Worm (Caenorhabditis elegans) whole organism, early embryonic: ENCODE data around the gene K08D12.3.

Experiments
- B0310.2 ChIP-seq: sonication (generic microtip); optimal IDR thresholded peaks from 2 replicates; lab custom pipeline; 2016; ENCODE audit warnings: mild to moderate bottlenecking, missing genetic modification characterization, missing compliant biosample characterization
- F13C5.2 ChIP-seq: sonication (generic microtip); optimal IDR thresholded peaks from 2 replicates; lab custom pipeline; 2017; ENCODE audit warnings: mild to moderate bottlenecking, missing genetic modification characterization, inconsistent platforms, missing compliant biosample characterization
- aly-1 ChIP-seq: sonication (generic microtip); optimal IDR thresholded peaks from 2 replicates; lab custom pipeline; 2016; ENCODE audit warnings: missing genetic modification characterization, missing compliant biosample characterization
- ama-1 ChIP-seq: fragments of 150-350 bp; optimal IDR thresholded peaks from 2 replicates; lab custom pipeline; 2014
- ceh-13 ChIP-seq: fragments of 200-800 bp; sonication (Bioruptor generic); optimal IDR thresholded peaks from 2 replicates; lab custom pipeline; 2018; ENCODE audit warnings: mild to moderate bottlenecking, missing genetic modification characterization, missing compliant biosample characterization
- ceh-36 ChIP-seq: sonication (generic microtip); optimal IDR thresholded peaks from 2 replicates; lab custom pipeline; 2016; ENCODE audit warnings: missing genetic modification characterization, inconsistent platforms, missing compliant biosample characterization
- ets-7 ChIP-seq: sonication (generic microtip); optimal IDR thresholded peaks from 2 replicates; lab custom pipeline; 2016; ENCODE audit warnings: missing genotype, missing genetic modification characterization, missing compliant biosample characterization
- flt-1 ChIP-seq: fragments of 200-800 bp; sonication (Bioruptor generic); IDR thresholded peaks from 2 replicates; pipeline ENCODE4 v1.3.6; 2022; ENCODE audit warnings: missing genetic modification characterization, missing compliant biosample characterization
- hmbx-1 ChIP-seq: sonication (generic microtip); optimal IDR thresholded peaks from 2 replicates; lab custom pipeline; 2016; ENCODE audit warnings: mild to moderate bottlenecking, missing genetic modification characterization, missing compliant biosample characterization
- hmg-4 ChIP-seq: fragments of 200-800 bp; sonication (Bioruptor generic); optimal IDR thresholded peaks from 2 replicates; lab custom pipeline; 2018; ENCODE audit warnings: mild to moderate bottlenecking, missing genetic modification characterization, missing compliant biosample characterization
- hnd-1 ChIP-seq: sonication (generic microtip); optimal IDR thresholded peaks from 2 replicates; lab custom pipeline; 2016; ENCODE audit warnings: missing genetic modification characterization, missing compliant biosample characterization
- pes-1 ChIP-seq: fragments of 200-800 bp; sonication (Bioruptor generic); IDR thresholded peaks from 2 replicates; pipeline ENCODE4 v1.3.6; 2022; ENCODE audit warnings: missing genetic modification reagents, missing genetic modification characterization, missing compliant biosample characterization
- scrt-1 ChIP-seq: fragments of 200-800 bp; sonication (Bioruptor generic); IDR thresholded peaks from 2 replicates; pipeline ENCODE4 v1.3.6; 2022; ENCODE audit warnings: missing genetic modification characterization, missing compliant biosample characterization
- sea-1 ChIP-seq: fragments of 200-800 bp; sonication (Bioruptor generic); conservative IDR thresholded peaks from 2 replicates; pipeline ENCODE4 v1.3.6; 2022; ENCODE audit warnings: missing genetic modification characterization, missing compliant biosample characterization
- tbx-11 ChIP-seq: fragments of 200-800 bp; sonication (Bioruptor generic); IDR thresholded peaks from 2 replicates; pipeline ENCODE4 v1.3.6; 2022; ENCODE audit warnings: missing genetic modification characterization, missing compliant biosample characterization
- tbx-37 ChIP-seq: fragments of 200-800 bp; sonication (Bioruptor generic); conservative IDR thresholded peaks from 2 replicates; pipeline ENCODE4 v1.3.6; 2022; ENCODE audit warnings: missing genetic modification reagents, missing genetic modification characterization, missing compliant biosample characterization
- tra-4 ChIP-seq: sonication (generic microtip); optimal IDR thresholded peaks from 2 replicates; lab custom pipeline; 2017; ENCODE audit warnings: missing genetic modification characterization, missing compliant biosample characterization

K08D12.3 gene

DNA sequence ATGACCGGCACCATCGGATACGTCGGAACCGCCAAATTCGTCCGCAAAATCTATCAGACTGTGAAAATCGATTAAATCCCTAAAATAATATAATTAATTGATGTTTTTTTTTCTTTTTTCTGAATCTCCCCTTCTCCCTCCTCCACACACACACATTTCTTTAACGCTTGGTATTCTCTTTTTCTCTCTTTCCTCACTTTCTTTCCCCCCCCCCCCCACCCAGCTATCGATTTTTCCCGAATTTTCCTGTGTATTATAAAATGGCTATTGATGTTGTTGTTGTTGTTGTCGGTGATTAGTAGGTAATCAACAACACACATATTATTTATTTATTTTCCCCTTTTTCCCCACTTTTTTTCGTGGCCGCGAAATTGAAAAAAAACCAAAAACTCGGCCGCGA, 41.2 kb downstream of the K08D12.3 start:
- TF ChIP-seq F13C5.2 (tag; lab: Kevin White, UChicago): no peak

DNA sequence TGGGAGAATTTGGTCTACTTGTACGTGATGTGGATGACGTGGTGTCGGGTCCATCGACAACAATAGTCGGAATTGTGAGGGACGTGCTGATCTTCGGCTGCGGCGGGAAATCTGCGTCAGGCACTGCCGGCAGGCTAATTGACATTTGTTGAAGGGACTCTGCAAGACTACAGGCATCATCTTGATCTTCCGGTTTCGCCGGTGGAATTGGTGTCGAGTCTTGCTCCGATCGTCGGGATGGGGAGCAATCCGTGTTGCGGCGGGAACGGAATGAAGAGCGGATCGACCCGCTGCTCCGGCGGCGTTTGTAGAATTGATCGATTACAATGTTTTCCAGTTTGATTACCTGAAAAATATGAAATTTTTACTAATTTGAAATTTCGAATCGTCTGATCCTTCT, 42.4 kb downstream of the K08D12.3 start:
- TF ChIP-seq aly-1 (tag; lab: Kevin White, UChicago) (no peak), tbx-37 (no peak), F13C5.2 (tag; lab: Kevin White, UChicago) (no peak)

DNA sequence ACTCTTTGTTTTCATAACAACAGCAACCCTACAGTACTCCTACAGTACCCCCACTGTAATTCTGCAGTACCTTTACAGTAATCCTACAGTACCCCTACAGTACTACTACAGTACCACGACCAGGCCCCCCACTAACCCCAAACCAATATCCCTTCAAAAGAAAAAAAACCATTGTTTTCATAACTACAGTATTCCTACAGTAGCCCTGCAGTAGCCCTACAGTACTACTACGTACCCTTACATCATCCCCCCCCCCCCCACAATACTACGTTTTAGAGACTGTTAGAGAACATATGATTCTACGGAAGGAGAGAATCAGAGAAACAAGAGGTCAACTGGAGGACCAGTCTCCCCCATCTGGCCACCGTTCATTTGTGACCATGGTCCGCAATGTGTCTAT, 43.4 kb downstream of the K08D12.3 start, which contains the start of gene Y41D4A.3:
TSS of gene Y41D4A.3 (plus strand) at position 301 of the 400 bp plus-strand sequence.
- TF ChIP-seq hmbx-1 (tag; lab: Kevin White, UChicago): no peak
- TF ChIP-seq tbx-11 (GFP tag; lab: Robert Waterston, UW): no peak
- no peak for TF ChIP-seq sea-1
- TF ChIP-seq ceh-13 (GFP tag; lab: Kevin White, UChicago): no peak
- TF ChIP-seq flt-1 (GFP tag; lab: Robert Waterston, UW): no peak
- no peak for TF ChIP-seq pes-1
- TF ChIP-seq ets-7 (tag; lab: Kevin White, UChicago): no peak
- TF ChIP-seq tra-4 (tag; lab: Kevin White, UChicago): no peak
- TF ChIP-seq tbx-37: no peak
- TF ChIP-seq ama-1 (lab: Kevin White, UChicago): no peak
- no peak for TF ChIP-seq hnd-1 (tag; lab: Kevin White, UChicago)
- no peak for TF ChIP-seq scrt-1 (GFP tag; lab: Robert Waterston, UW)
- TF ChIP-seq ceh-36 (tag; lab: Kevin White, UChicago): no peak
- no peak for TF ChIP-seq F13C5.2 (tag; lab: Kevin White, UChicago)
- TF ChIP-seq aly-1 (tag; lab: Kevin White, UChicago): no peak
- TF ChIP-seq B0310.2: no peak
- TF ChIP-seq hmg-4 (GFP tag; lab: Kevin White, UChicago): no peak

DNA sequence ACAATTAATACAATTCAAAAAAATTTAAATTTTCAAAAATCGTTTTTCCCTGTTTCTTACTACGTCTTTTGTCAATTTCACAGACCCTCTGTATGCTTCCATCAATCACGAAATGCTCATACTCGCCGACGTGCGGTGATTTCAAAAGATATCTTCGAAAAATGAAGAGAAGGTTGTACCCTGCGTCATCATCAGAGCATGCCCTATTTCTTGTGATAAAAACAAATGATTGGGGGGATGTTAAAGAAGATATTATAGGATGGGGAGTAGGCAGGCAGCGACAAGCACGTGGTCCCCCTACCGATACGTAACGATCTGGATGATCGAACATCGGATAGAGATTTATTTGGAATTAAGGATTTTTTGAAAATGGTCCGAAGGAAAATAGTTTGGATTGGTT, 48.5 kb downstream of the K08D12.3 start:
- TF ChIP-seq ceh-13 (GFP tag; lab: Kevin White, UChicago) (no peak), B0310.2 (no peak), scrt-1 (GFP tag; lab: Robert Waterston, UW) (no peak)
